Fruit fly (Drosophila melanogaster): Measurements from ENCODE around the gene rtet.

dm6 chr3R:21111046-21111480, 2.8 kb downstream of the rtet start, which contains the start of gene Rab11:
- TF ChIP-seq nom (GFP tag; optimal IDR thresholded peaks at IDR 0.05), result no peak
- no peak for TF ChIP-seq stc (GFP tag; IDR thresholded peaks at IDR 0.05)
- TF ChIP-seq CG6765 (GFP tag; optimal IDR thresholded peaks at IDR 0.05), result no peak
- TF ChIP-seq CoRest (tag; optimal IDR thresholded peaks at IDR 0.05), result peak; percentile 77
- no peak for TF ChIP-seq her (GFP tag; optimal IDR thresholded peaks at IDR 0.05)
- TF ChIP-seq repo (GFP tag; optimal IDR thresholded peaks at IDR 0.05), result no peak
- TF ChIP-seq CG10959 (GFP tag; IDR thresholded peaks at IDR 0.05), result no peak
- peak; percentile 67 for TF ChIP-seq CG3847 (GFP tag; IDR thresholded peaks at IDR 0.05)
- peak; percentile 58 for TF ChIP-seq CG15514 (GFP tag; optimal IDR thresholded peaks at IDR 0.05)
- TF ChIP-seq CG2712 (tag; optimal IDR thresholded peaks at IDR 0.05), result peak; percentile 63
- TF ChIP-seq vfl (GFP tag; optimal IDR thresholded peaks at IDR 0.05), result no peak
- peak; percentile 54 for TF ChIP-seq CG12104 (GFP tag; optimal IDR thresholded peaks at IDR 0.05)
- no peak for TF ChIP-seq aop (GFP tag; IDR thresholded peaks at IDR 0.05)
- TF ChIP-seq Lpt (GFP tag; optimal IDR thresholded peaks at IDR 0.05), result no peak
